Fruit fly (Drosophila melanogaster) whole organism, pupa: ENCODE measurements around the gene CG5882.
A peak's percentile ranks its signal among the peaks of the same experiment; 100 is the strongest.

Experiments used
- CG10348 ChIP-seq: fragments of 200-800 bp; sonication (Bioruptor generic); IDR thresholded peaks from 2 replicates; pipeline ENCODE4 v1.3.6; 2022; ENCODE audit warnings: missing biosample characterization, missing genetic modification characterization
- CG12605 ChIP-seq: fragments of 200-800 bp; sonication (Bioruptor generic); IDR thresholded peaks from 2 replicates; pipeline ENCODE4 v1.3.6; 2022; ENCODE audit warnings: missing biosample characterization, missing genetic modification characterization
- CG13204 ChIP-seq: fragments of 200-800 bp; sonication (Bioruptor generic); optimal IDR thresholded peaks from 2 replicates; lab custom pipeline; 2018; ENCODE audit warnings: missing biosample characterization, mild to moderate bottlenecking, missing genetic modification characterization, moderate library complexity
- CG15710 ChIP-seq: fragments of 200-800 bp; sonication (Bioruptor generic); optimal IDR thresholded peaks from 2 replicates; lab custom pipeline; 2018; ENCODE audit warnings: missing biosample characterization, mild to moderate bottlenecking, missing genetic modification characterization, moderate library complexity
- CG32121 ChIP-seq: fragments of 200-800 bp; sonication (Bioruptor generic); IDR thresholded peaks from 2 replicates; pipeline ENCODE4 v1.3.6; 2022; ENCODE audit warnings: missing biosample characterization, missing genetic modification characterization
- CG8159 ChIP-seq: fragments of 200-800 bp; sonication (Bioruptor generic); optimal IDR thresholded peaks from 3 replicates; lab custom pipeline; 2018; ENCODE audit warnings: missing biosample characterization, mild to moderate bottlenecking, missing genetic modification characterization, moderate library complexity
- D1 ChIP-seq: fragments of 200-800 bp; sonication (Bioruptor generic); optimal IDR thresholded peaks from 2 replicates; lab custom pipeline; 2018; ENCODE audit warnings: missing biosample characterization, mild to moderate bottlenecking, missing genetic modification characterization, moderate library complexity
- Pif1A ChIP-seq: fragments of 200-800 bp; sonication (Bioruptor generic); optimal IDR thresholded peaks from 3 replicates; lab custom pipeline; 2016; ENCODE audit warnings: missing biosample characterization, missing genetic modification characterization
- Pif1B ChIP-seq: fragments of 200-800 bp; sonication (Bioruptor generic); optimal IDR thresholded peaks from 3 replicates; lab custom pipeline; 2016; ENCODE audit warnings: missing biosample characterization, missing genetic modification characterization
- fd96Ca ChIP-seq: fragments of 200-800 bp; sonication (Bioruptor generic); IDR thresholded peaks from 3 replicates; pipeline ENCODE4 v1.3.6; 2022; ENCODE audit warnings: missing biosample characterization, missing genetic modification characterization
- gl ChIP-seq: fragments of 200-800 bp; sonication (Bioruptor generic); optimal IDR thresholded peaks from 2 replicates; lab custom pipeline; 2018; ENCODE audit warnings: missing biosample characterization, mild to moderate bottlenecking, missing genetic modification characterization

DNA sequence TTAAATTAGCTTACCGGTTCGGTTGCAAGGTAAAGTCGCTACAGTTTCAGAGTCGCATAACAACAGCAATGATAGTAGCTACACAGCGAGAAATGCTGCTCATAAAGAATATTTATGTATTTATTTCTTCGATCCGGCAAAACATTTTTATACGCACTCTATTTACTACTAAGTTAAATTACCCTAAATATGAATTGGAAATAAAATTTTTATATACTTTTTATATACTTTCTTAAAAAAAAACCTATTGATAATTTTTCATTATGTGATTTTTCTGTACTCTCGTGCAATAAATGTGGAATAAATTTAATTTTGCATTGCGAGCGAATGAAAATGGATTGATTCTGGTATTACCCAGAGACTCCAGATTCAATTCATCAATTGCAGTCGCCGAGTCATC, 17.5 kb upstream of the CG5882 start, which contains the start of gene Jhbp11:
- TF ChIP-seq CG32121 (GFP tag; lab: Robert Waterston, UW) (no peak), CG12605 (GFP tag; lab: Robert Waterston, UW) (no peak), CG13204 (GFP tag; lab: Kevin White, UChicago) (no peak), CG15710 (tag; lab: Kevin White, UChicago) (no peak), Pif1B (GFP tag; lab: Kevin White, UChicago) (no peak), fd96Ca (GFP tag; lab: Robert Waterston, UW) (no peak), Pif1A (GFP tag; lab: Kevin White, UChicago) (no peak), CG8159 (tag; lab: Kevin White, UChicago) (peak; percentile 28), gl (tag; lab: Kevin White, UChicago) (no peak), D1 (no peak), CG10348 (GFP tag; lab: Robert Waterston, UW) (no peak)
